Fruit fly (Drosophila melanogaster) whole organism, embryonic: Measurements from ENCODE around the gene CG15741.
A peak's percentile ranks its signal among the peaks of the same experiment; 100 is the strongest.

Experiments used
- Asciz ChIP-seq: fragments of 200-800 bp; sonication (Bioruptor generic); optimal IDR thresholded peaks from 2 replicates; lab custom pipeline; 2017; ENCODE audit warnings: missing biosample characterization, mild to moderate bottlenecking, missing genetic modification characterization, missing genetic modification reagents
- Blimp-1 ChIP-seq: fragments of 200-800 bp; sonication (Bioruptor generic); optimal IDR thresholded peaks from 3 replicates; lab custom pipeline; 2018; ENCODE audit warnings: missing biosample characterization, missing genetic modification characterization, mild to moderate bottlenecking, moderate library complexity, missing genetic modification reagents
- CG11085 ChIP-seq: fragments of 200-800 bp; sonication (Bioruptor generic); IDR thresholded peaks from 2 replicates; pipeline ENCODE4 v1.3.6; 2022; ENCODE audit warnings: missing biosample characterization, missing genetic modification characterization
- CG11695 ChIP-seq: fragments of 200-800 bp; sonication (Bioruptor generic); IDR thresholded peaks from 3 replicates; pipeline ENCODE4 v1.3.6; 2022; ENCODE audit warnings: missing biosample characterization, missing genetic modification characterization
- CG12219 ChIP-seq: fragments of 200-800 bp; sonication (Bioruptor generic); optimal IDR thresholded peaks from 3 replicates; lab custom pipeline; 2018; ENCODE audit warnings: missing biosample characterization, mild to moderate bottlenecking, missing genetic modification characterization
- CG14050 ChIP-seq: fragments of 200-800 bp; sonication (Bioruptor generic); IDR thresholded peaks from 3 replicates; pipeline ENCODE4 v1.3.6; 2022; ENCODE audit warnings: missing biosample characterization, missing genetic modification characterization
- CG14441 ChIP-seq: fragments of 200-800 bp; sonication (Bioruptor generic); IDR thresholded peaks from 2 replicates; pipeline ENCODE4 v1.3.6; 2022; ENCODE audit warnings: missing biosample characterization, missing genetic modification characterization
- CG15696 ChIP-seq: fragments of 200-800 bp; sonication (Bioruptor generic); optimal IDR thresholded peaks from 2 replicates; lab custom pipeline; 2019; ENCODE audit warnings: missing biosample characterization, mild to moderate bottlenecking, missing genetic modification characterization, moderate library complexity
- CG16815 ChIP-seq: fragments of 200-800 bp; sonication (Bioruptor generic); optimal IDR thresholded peaks from 3 replicates; lab custom pipeline; 2017; ENCODE audit warnings: missing biosample characterization, mild to moderate bottlenecking, missing genetic modification characterization
- CG2889 ChIP-seq: fragments of 200-800 bp; sonication (Bioruptor generic); IDR thresholded peaks from 3 replicates; pipeline ENCODE4 v1.3.6; 2022; ENCODE audit warnings: missing biosample characterization, missing genetic modification characterization
- CG30020 ChIP-seq: fragments of 200-800 bp; optimal IDR thresholded peaks from 2 replicates; lab custom pipeline; 2019; ENCODE audit warnings: missing biosample characterization, mild to moderate bottlenecking, missing genetic modification characterization, moderate library complexity
- CG31224 ChIP-seq: fragments of 200-800 bp; sonication (Bioruptor generic); IDR thresholded peaks from 2 replicates; pipeline ENCODE4 v1.3.6; 2022; ENCODE audit warnings: missing biosample characterization, missing genetic modification characterization
- CG3281 ChIP-seq: fragments of 200-800 bp; sonication (Bioruptor generic); optimal IDR thresholded peaks from 3 replicates; lab custom pipeline; 2017; ENCODE audit warnings: missing biosample characterization, mild to moderate bottlenecking, missing genetic modification characterization
- CG43689 ChIP-seq: fragments of 200-800 bp; sonication (Bioruptor generic); IDR thresholded peaks from 2 replicates; pipeline ENCODE4 v1.3.6; 2022; ENCODE audit warnings: missing biosample characterization, missing genetic modification characterization
- CG4617 ChIP-seq: fragments of 200-800 bp; sonication (Bioruptor generic); optimal IDR thresholded peaks from 3 replicates; lab custom pipeline; 2016; ENCODE audit warnings: missing biosample characterization, missing genetic modification characterization, borderline replicate concordance
- CG5245 ChIP-seq: fragments of 200-800 bp; sonication (Bioruptor generic); optimal IDR thresholded peaks from 3 replicates; lab custom pipeline; 2016; ENCODE audit warnings: missing biosample characterization, missing genetic modification characterization
- CG6813 ChIP-seq: fragments of 200-800 bp; sonication (Bioruptor generic); optimal IDR thresholded peaks from 2 replicates; lab custom pipeline; 2017; ENCODE audit warnings: missing biosample characterization, missing genetic modification characterization, mild to moderate bottlenecking, moderate library complexity, missing genetic modification reagents
- CG7271 ChIP-seq: fragments of 200-800 bp; sonication (Bioruptor generic); optimal IDR thresholded peaks from 2 replicates; lab custom pipeline; 2018; ENCODE audit warnings: missing biosample characterization, mild to moderate bottlenecking, missing genetic modification characterization, moderate library complexity
- CG7745 ChIP-seq: fragments of 200-800 bp; sonication (Bioruptor generic); optimal IDR thresholded peaks from 2 replicates; lab custom pipeline; 2018; ENCODE audit warnings: missing biosample characterization, mild to moderate bottlenecking, missing genetic modification characterization, moderate library complexity
- CG7928 ChIP-seq: fragments of 200-800 bp; sonication (Bioruptor generic); optimal IDR thresholded peaks from 2 replicates; lab custom pipeline; 2017; ENCODE audit warnings: missing biosample characterization, mild to moderate bottlenecking, missing genetic modification characterization
- CG8290 ChIP-seq, 3 experiments: fragments of 200-800 bp; sonication (Bioruptor generic); optimal IDR thresholded peaks; 2 replicates each; lab custom pipeline; 2016 to 2019; ENCODE audit warnings: missing biosample characterization in 3 of 3, missing genetic modification characterization in 3 of 3, mild to moderate bottlenecking in 2 of 3, moderate library complexity in 1 of 3
- CG9797 ChIP-seq: fragments of 200-800 bp; sonication (Bioruptor generic); optimal IDR thresholded peaks from 3 replicates; lab custom pipeline; 2018; ENCODE audit warnings: missing biosample characterization, mild to moderate bottlenecking, missing genetic modification characterization
- D19A ChIP-seq: fragments of 200-800 bp; optimal IDR thresholded peaks from 3 replicates; lab custom pipeline; 2019; ENCODE audit warnings: missing biosample characterization, mild to moderate bottlenecking, missing genetic modification characterization, moderate library complexity
- Dek ChIP-seq: fragments of 200-800 bp; sonication (Bioruptor generic); optimal IDR thresholded peaks from 3 replicates; lab custom pipeline; 2019; ENCODE audit warnings: missing biosample characterization, mild to moderate bottlenecking, missing genetic modification characterization, moderate library complexity
- Doc2 ChIP-seq: fragments of 200-800 bp; sonication (Bioruptor generic); IDR thresholded peaks from 2 replicates; pipeline ENCODE4 v1.3.6; 2022; ENCODE audit warnings: missing biosample characterization, missing genetic modification characterization
- Doc3 ChIP-seq: fragments of 200-800 bp; sonication (Bioruptor generic); IDR thresholded peaks from 3 replicates; pipeline ENCODE4 v1.3.6; 2022; ENCODE audit warnings: missing biosample characterization, missing genetic modification characterization; ENCODE audit not compliant: partially characterized antibody
- Dp ChIP-seq: fragments of 200-800 bp; sonication (Bioruptor generic); optimal IDR thresholded peaks from 2 replicates; lab custom pipeline; 2018; ENCODE audit warnings: missing biosample characterization, mild to moderate bottlenecking, missing genetic modification characterization, moderate library complexity
- Drgx ChIP-seq: fragments of 200-800 bp; sonication (Bioruptor generic); IDR thresholded peaks from 2 replicates; pipeline ENCODE4 v1.3.6; 2022; ENCODE audit warnings: missing biosample characterization, missing genetic modification characterization
- Ets65A ChIP-seq: fragments of 200-800 bp; sonication (Bioruptor generic); peaks from one replicate; lab custom pipeline; 2016; ENCODE audit warnings: missing biosample characterization, missing genetic modification characterization
- NK7.1 ChIP-seq: fragments of 200-800 bp; sonication (Bioruptor generic); optimal IDR thresholded peaks from 3 replicates; lab custom pipeline; 2016; ENCODE audit warnings: missing biosample characterization, missing genetic modification characterization
- Nf-YB ChIP-seq: fragments of 200-800 bp; sonication (Bioruptor generic); optimal IDR thresholded peaks from 3 replicates; lab custom pipeline; 2019; ENCODE audit warnings: missing biosample characterization, mild to moderate bottlenecking, missing genetic modification characterization, moderate library complexity
- Oli ChIP-seq: fragments of 200-800 bp; sonication (Bioruptor generic); optimal IDR thresholded peaks from 2 replicates; lab custom pipeline; 2018; ENCODE audit warnings: missing biosample characterization, mild to moderate bottlenecking, missing genetic modification characterization, moderate library complexity
- PHDP ChIP-seq: fragments of 200-800 bp; sonication (Bioruptor generic); optimal IDR thresholded peaks from 3 replicates; lab custom pipeline; 2018; ENCODE audit warnings: missing biosample characterization, mild to moderate bottlenecking, missing genetic modification characterization, moderate library complexity
- Sox100B ChIP-seq: fragments of 200-800 bp; sonication (Bioruptor generic); optimal IDR thresholded peaks from 3 replicates; lab custom pipeline; 2018; ENCODE audit warnings: missing biosample characterization, mild to moderate bottlenecking, missing genetic modification characterization
- al ChIP-seq: fragments of 200-800 bp; sonication (Bioruptor generic); IDR thresholded peaks from 2 replicates; pipeline ENCODE4 v1.3.6; 2022; ENCODE audit warnings: missing biosample characterization, missing genetic modification characterization
- ap ChIP-seq: fragments of 200-800 bp; sonication (Bioruptor generic); IDR thresholded peaks from 2 replicates; pipeline ENCODE4 v1.3.6; 2022; ENCODE audit warnings: missing biosample characterization, missing genetic modification characterization
- bowl ChIP-seq: fragments of 200-800 bp; sonication (Bioruptor generic); IDR thresholded peaks from 2 replicates; pipeline ENCODE4 v1.3.6; 2022; ENCODE audit warnings: missing biosample characterization, missing genetic modification characterization
- chm ChIP-seq: fragments of 200-800 bp; sonication (Bioruptor generic); IDR thresholded peaks from 2 replicates; pipeline ENCODE4 v1.3.6; 2022; ENCODE audit warnings: missing biosample characterization, missing genetic modification characterization
- dm ChIP-seq: fragments of 200-800 bp; sonication (Bioruptor generic); optimal IDR thresholded peaks from 3 replicates; lab custom pipeline; 2016; ENCODE audit warnings: missing biosample characterization, missing genetic modification characterization
- gcm2 ChIP-seq: fragments of 200-800 bp; sonication (Bioruptor generic); optimal IDR thresholded peaks from 2 replicates; lab custom pipeline; 2016; ENCODE audit warnings: missing biosample characterization, missing genetic modification characterization
- gsb-n ChIP-seq: fragments of 200-800 bp; sonication (Bioruptor generic); optimal IDR thresholded peaks from 3 replicates; lab custom pipeline; 2018; ENCODE audit warnings: missing biosample characterization, mild to moderate bottlenecking, missing genetic modification characterization
- gt ChIP-seq: fragments of 200-800 bp; sonication (Bioruptor generic); IDR thresholded peaks from 2 replicates; pipeline ENCODE4 v1.3.6; 2022; ENCODE audit warnings: missing biosample characterization, missing genetic modification characterization
- hb ChIP-seq: fragments of 200-800 bp; sonication (Bioruptor generic); IDR thresholded peaks from 3 replicates; pipeline ENCODE4 v1.3.6; 2022; ENCODE audit warnings: missing biosample characterization, missing genetic modification characterization; ENCODE audit not compliant: partially characterized antibody
- kay ChIP-seq: fragments of 200-800 bp; sonication (Bioruptor generic); optimal IDR thresholded peaks from 2 replicates; lab custom pipeline; 2016; ENCODE audit warnings: missing biosample characterization, missing genetic modification characterization
- nom ChIP-seq: fragments of 200-800 bp; sonication (Bioruptor generic); optimal IDR thresholded peaks from 2 replicates; lab custom pipeline; 2017; ENCODE audit warnings: missing biosample characterization, missing genetic modification characterization, mild to moderate bottlenecking, moderate library complexity, missing genetic modification reagents
- org-1 ChIP-seq: fragments of 200-800 bp; sonication (Bioruptor generic); optimal IDR thresholded peaks from 2 replicates; lab custom pipeline; 2017; ENCODE audit warnings: missing biosample characterization, missing genetic modification characterization
- scrt ChIP-seq: fragments of 200-800 bp; sonication (Bioruptor generic); optimal IDR thresholded peaks from 2 replicates; lab custom pipeline; 2018; ENCODE audit warnings: missing biosample characterization, mild to moderate bottlenecking, missing genetic modification characterization, moderate library complexity
- sd ChIP-seq: fragments of 200-800 bp; sonication (Bioruptor generic); optimal IDR thresholded peaks from 3 replicates; lab custom pipeline; 2018; ENCODE audit warnings: missing biosample characterization, mild to moderate bottlenecking, missing genetic modification characterization, moderate library complexity
- tx ChIP-seq: fragments of 200-800 bp; sonication (Bioruptor generic); optimal IDR thresholded peaks from 2 replicates; lab custom pipeline; 2016; ENCODE audit warnings: missing biosample characterization, missing genetic modification characterization

The CG15741 gene

dm6 chrX:11848507-11849264, 10.9 kb upstream of the CG15741 start (continued):
- TF ChIP-seq CG12219 (GFP tag; lab: Kevin White, UChicago) (peak; percentile 15), scrt (GFP tag; lab: Kevin White, UChicago) (peak; percentile 31), bowl (GFP tag; lab: Robert Waterston, UW) (no peak), tx (GFP tag; lab: Kevin White, UChicago) (no peak), Doc2 (GFP tag; lab: Robert Waterston, UW) (no peak), Asciz (GFP tag; lab: Kevin White, UChicago) (peak; percentile 63), CG9797 (GFP tag; lab: Kevin White, UChicago) (no peak), nom (GFP tag; lab: Kevin White, UChicago) (no peak), Blimp-1 (peak; percentile 65), Dek (tag; lab: Kevin White, UChicago) (peak; percentile 9), CG7271 (tag; lab: Kevin White, UChicago) (no peak), hb (GFP tag; lab: Robert Waterston, UW) (no peak), CG6813 (GFP tag; lab: Kevin White, UChicago) (no peak), Nf-YB (GFP tag; lab: Kevin White, UChicago) (peak; percentile 15), CG31224 (GFP tag; lab: Robert Waterston, UW) (no peak), NK7.1 (no peak), chm (no peak), CG14441 (GFP tag; lab: Robert Waterston, UW) (peak; percentile 16; the same call in 1 of the 2 replicates), CG8290 (GFP tag; optimal IDR thresholded peaks at IDR 0.05; lab: Kevin White, UChicago) (no peak), CG8290 (tag; optimal IDR thresholded peaks at IDR 0.05; lab: Kevin White, UChicago) (peak in 1 of 2 experiments; percentile 51), CG16815 (GFP tag; lab: Kevin White, UChicago) (no peak), al (GFP tag; lab: Robert Waterston, UW) (0 out of 2 replicates have a peak, but pooled peaks have one; percentile 32), gcm2 (GFP tag; lab: Kevin White, UChicago) (no peak), CG11695 (GFP tag; lab: Robert Waterston, UW) (0 out of 3 replicates have a peak, but pooled peaks have one; percentile 19), CG7745 (tag; lab: Kevin White, UChicago) (no peak), Oli (tag; lab: Kevin White, UChicago) (peak; percentile 54), Doc3 (GFP tag; lab: Robert Waterston, UW) (no peak), CG5245 (GFP tag; lab: Kevin White, UChicago) (no peak), CG11085 (GFP tag; lab: Robert Waterston, UW) (no peak), CG14050 (GFP tag; lab: Robert Waterston, UW) (peak; percentile 35; the same call in 1 of the 3 replicates), org-1 (no peak), CG2889 (GFP tag; lab: Robert Waterston, UW) (no peak), PHDP (tag; lab: Kevin White, UChicago) (peak; percentile 53), dm (no peak), CG43689 (GFP tag; lab: Robert Waterston, UW) (no peak), gt (GFP tag; lab: Robert Waterston, UW) (no peak), CG3281 (peak; percentile 37), D19A (tag; lab: Kevin White, UChicago) (peak; percentile 42), Dp (GFP tag; lab: Kevin White, UChicago) (no peak), Drgx (no peak), CG30020 (no peak), Sox100B (GFP tag; lab: Kevin White, UChicago) (peak; percentile 51), sd (tag; lab: Kevin White, UChicago) (peak; percentile 72), Ets65A (GFP tag; lab: Kevin White, UChicago) (no peak), CG7928 (GFP tag; lab: Kevin White, UChicago) (no peak), ap (peak; percentile 44; the same call in 1 of the 2 replicates), kay (GFP tag; lab: Kevin White, UChicago) (no peak), gsb-n (tag; lab: Kevin White, UChicago) (peak; percentile 5), CG4617 (GFP tag; lab: Kevin White, UChicago) (no peak), CG15696 (tag; lab: Kevin White, UChicago) (no peak)
